Fruit fly (Drosophila melanogaster) whole organism, embryonic: ENCODE data around the gene CG3679.
A peak's percentile ranks its signal among the peaks of the same experiment; 100 is the strongest.

Experiments used
- C15 ChIP-seq: fragments of 200-800 bp; sonication (Bioruptor generic); IDR thresholded peaks from 3 replicates; pipeline ENCODE4 v1.3.6; 2022; ENCODE audit warnings: missing biosample characterization, missing genetic modification characterization
- CG10543 ChIP-seq: fragments of 200-800 bp; sonication (Bioruptor generic); optimal IDR thresholded peaks from 3 replicates; lab custom pipeline; 2017; ENCODE audit warnings: missing biosample characterization, mild to moderate bottlenecking, missing genetic modification characterization, moderate library complexity
- CG11696 ChIP-seq: fragments of 200-800 bp; sonication (Bioruptor generic); IDR thresholded peaks from 2 replicates; pipeline ENCODE4 v1.3.6; 2022; ENCODE audit warnings: missing biosample characterization, missing genetic modification characterization
- CG12104 ChIP-seq: fragments of 200-800 bp; sonication (Bioruptor generic); optimal IDR thresholded peaks from 3 replicates; lab custom pipeline; 2016; ENCODE audit warnings: missing biosample characterization, missing genetic modification characterization
- CG13424 ChIP-seq: fragments of 200-800 bp; sonication (Bioruptor generic); optimal IDR thresholded peaks from 2 replicates; lab custom pipeline; 2019; ENCODE audit warnings: missing biosample characterization, mild to moderate bottlenecking, missing genetic modification characterization, moderate library complexity
- CG13894 ChIP-seq: fragments of 200-800 bp; sonication (Bioruptor generic); optimal IDR thresholded peaks from 3 replicates; lab custom pipeline; 2018; ENCODE audit warnings: missing biosample characterization, mild to moderate bottlenecking, missing genetic modification characterization, moderate library complexity
- CG14014 ChIP-seq: fragments of 200-800 bp; sonication (Bioruptor generic); IDR thresholded peaks from 2 replicates; pipeline ENCODE4 v1.3.6; 2022; ENCODE audit warnings: missing biosample characterization, missing genetic modification characterization
- CG15696 ChIP-seq: fragments of 200-800 bp; sonication (Bioruptor generic); optimal IDR thresholded peaks from 2 replicates; lab custom pipeline; 2019; ENCODE audit warnings: missing biosample characterization, mild to moderate bottlenecking, missing genetic modification characterization, moderate library complexity
- CG1647 ChIP-seq: fragments of 200-800 bp; sonication (Bioruptor generic); optimal IDR thresholded peaks from 3 replicates; lab custom pipeline; 2016; ENCODE audit warnings: missing biosample characterization, missing genetic modification characterization
- CG16815 ChIP-seq: fragments of 200-800 bp; sonication (Bioruptor generic); optimal IDR thresholded peaks from 3 replicates; lab custom pipeline; 2017; ENCODE audit warnings: missing biosample characterization, mild to moderate bottlenecking, missing genetic modification characterization
- CG16863 ChIP-seq: fragments of 200-800 bp; sonication (Bioruptor generic); optimal IDR thresholded peaks from 3 replicates; lab custom pipeline; 2016; ENCODE audit warnings: missing biosample characterization, missing genetic modification characterization
- CG17328 ChIP-seq: fragments of 200-800 bp; sonication (Bioruptor generic); IDR thresholded peaks from 2 replicates; pipeline ENCODE4 v1.3.6; 2022; ENCODE audit warnings: missing biosample characterization, missing genetic modification characterization
- CG18262 ChIP-seq: fragments of 200-800 bp; optimal IDR thresholded peaks from 3 replicates; lab custom pipeline; 2019; ENCODE audit warnings: missing biosample characterization, mild to moderate bottlenecking, missing genetic modification characterization, moderate library complexity
- CG34224 ChIP-seq: fragments of 200-800 bp; sonication (Bioruptor generic); IDR thresholded peaks from 3 replicates; pipeline ENCODE4 v1.3.6; 2022; ENCODE audit warnings: missing biosample characterization, missing genetic modification characterization; ENCODE audit not compliant: partially characterized antibody
- CG5953 ChIP-seq: fragments of 200-800 bp; sonication (Bioruptor generic); IDR thresholded peaks from 2 replicates; pipeline ENCODE4 v1.3.6; 2022; ENCODE audit warnings: missing biosample characterization, missing genetic modification characterization
- CG8359 ChIP-seq: fragments of 200-800 bp; sonication (Bioruptor generic); optimal IDR thresholded peaks from 2 replicates; lab custom pipeline; 2017; ENCODE audit warnings: missing biosample characterization, mild to moderate bottlenecking, missing genetic modification characterization, borderline replicate concordance
- CG8478 ChIP-seq: fragments of >200 bp; optimal IDR thresholded peaks from 2 replicates; lab custom pipeline; 2018
- CG9215 ChIP-seq: fragments of 200-800 bp; sonication (Bioruptor generic); IDR thresholded peaks from 2 replicates; pipeline ENCODE4 v1.3.6; 2022; ENCODE audit warnings: missing biosample characterization, missing genetic modification characterization
- D19A ChIP-seq: fragments of 200-800 bp; optimal IDR thresholded peaks from 3 replicates; lab custom pipeline; 2019; ENCODE audit warnings: missing biosample characterization, mild to moderate bottlenecking, missing genetic modification characterization, moderate library complexity
- D19B ChIP-seq: fragments of 200-800 bp; sonication (Bioruptor generic); optimal IDR thresholded peaks from 2 replicates; lab custom pipeline; 2017; ENCODE audit warnings: missing biosample characterization, mild to moderate bottlenecking, missing genetic modification characterization
- Dll ChIP-seq: fragments of 200-800 bp; sonication (Bioruptor generic); IDR thresholded peaks from 4 replicates; pipeline ENCODE4 v1.3.6; 2022; ENCODE audit warnings: missing biosample characterization, missing genetic modification characterization; ENCODE audit not compliant: partially characterized antibody
- H2.0 ChIP-seq: fragments of 200-800 bp; sonication (Bioruptor generic); IDR thresholded peaks from 2 replicates; pipeline ENCODE4 v1.3.6; 2022; ENCODE audit warnings: missing biosample characterization, missing genetic modification characterization
- HHEX ChIP-seq: fragments of 200-800 bp; sonication (Bioruptor generic); optimal IDR thresholded peaks from 3 replicates; lab custom pipeline; 2017; ENCODE audit warnings: missing biosample characterization, mild to moderate bottlenecking, missing genetic modification characterization, missing genetic modification reagents
- HLH3B ChIP-seq: fragments of 200-800 bp; sonication (Bioruptor generic); IDR thresholded peaks from 2 replicates; pipeline ENCODE4 v1.3.6; 2022; ENCODE audit warnings: missing biosample characterization, missing genetic modification characterization
- Hr39 ChIP-seq: fragments of >200 bp; optimal IDR thresholded peaks from 2 replicates; lab custom pipeline; 2017
- Hr78 ChIP-seq, 2 experiments: fragments of 200-800 bp in 1 of 2; fragments of >200 bp in 1 of 2; sonication (Bioruptor generic) in 1 of 2; optimal IDR thresholded peaks; 2 replicates each; lab custom pipeline; 2017 to 2019; ENCODE audit warnings: missing biosample characterization in 2 of 2, missing genetic modification characterization in 2 of 2, mild to moderate bottlenecking in 1 of 2, moderate library complexity in 1 of 2
- MESR4 ChIP-seq: fragments of 200-800 bp; sonication (Bioruptor generic); optimal IDR thresholded peaks from 2 replicates; lab custom pipeline; 2018; ENCODE audit warnings: missing biosample characterization, mild to moderate bottlenecking, missing genetic modification characterization, moderate library complexity
- Mes4 ChIP-seq: fragments of 200-800 bp; sonication (Bioruptor generic); optimal IDR thresholded peaks from 2 replicates; lab custom pipeline; 2016; ENCODE audit warnings: missing biosample characterization, missing genetic modification characterization
- Opbp ChIP-seq: fragments of 200-800 bp; sonication (Bioruptor generic); IDR thresholded peaks from 3 replicates; pipeline ENCODE4 v1.3.6; 2022; ENCODE audit warnings: missing biosample characterization, missing genetic modification characterization; ENCODE audit not compliant: partially characterized antibody
- Rx ChIP-seq: fragments of 200-800 bp; sonication (Bioruptor generic); IDR thresholded peaks from 2 replicates; pipeline ENCODE4 v1.3.6; 2022; ENCODE audit warnings: missing biosample characterization, missing genetic modification characterization
- ap ChIP-seq: fragments of 200-800 bp; sonication (Bioruptor generic); IDR thresholded peaks from 2 replicates; pipeline ENCODE4 v1.3.6; 2022; ENCODE audit warnings: missing biosample characterization, missing genetic modification characterization
- bigmax ChIP-seq: fragments of 200-800 bp; sonication (Bioruptor generic); optimal IDR thresholded peaks from 2 replicates; lab custom pipeline; 2018; ENCODE audit warnings: missing biosample characterization, mild to moderate bottlenecking, missing genetic modification characterization
- cwo ChIP-seq: fragments of 200-800 bp; sonication (Bioruptor generic); optimal IDR thresholded peaks from 3 replicates; lab custom pipeline; 2017; ENCODE audit warnings: missing biosample characterization, missing genetic modification characterization, mild to moderate bottlenecking, moderate library complexity, missing genetic modification reagents
- ems ChIP-seq: fragments of 200-800 bp; sonication (Bioruptor generic); optimal IDR thresholded peaks from 3 replicates; lab custom pipeline; 2016; ENCODE audit warnings: missing biosample characterization, missing genetic modification characterization
- exex ChIP-seq: fragments of 200-800 bp; sonication (Bioruptor generic); optimal IDR thresholded peaks from 4 replicates; lab custom pipeline; 2018; ENCODE audit warnings: missing biosample characterization, mild to moderate bottlenecking, missing genetic modification characterization, moderate library complexity
- grn ChIP-seq: fragments of 200-800 bp; sonication (Bioruptor generic); optimal IDR thresholded peaks from 3 replicates; lab custom pipeline; 2017; ENCODE audit warnings: missing biosample characterization, missing genetic modification characterization
- gsb ChIP-seq: fragments of 200-800 bp; sonication (Bioruptor generic); IDR thresholded peaks from 2 replicates; pipeline ENCODE4 v1.3.6; 2022; ENCODE audit warnings: missing biosample characterization, missing genetic modification characterization
- gsb-n ChIP-seq: fragments of 200-800 bp; sonication (Bioruptor generic); optimal IDR thresholded peaks from 3 replicates; lab custom pipeline; 2018; ENCODE audit warnings: missing biosample characterization, mild to moderate bottlenecking, missing genetic modification characterization
- hb ChIP-seq: fragments of 200-800 bp; sonication (Bioruptor generic); IDR thresholded peaks from 3 replicates; pipeline ENCODE4 v1.3.6; 2022; ENCODE audit warnings: missing biosample characterization, missing genetic modification characterization; ENCODE audit not compliant: partially characterized antibody
- her ChIP-seq: fragments of 200-800 bp; sonication (Bioruptor generic); optimal IDR thresholded peaks from 2 replicates; lab custom pipeline; 2016; ENCODE audit warnings: missing biosample characterization, missing genetic modification characterization
- kay ChIP-seq: fragments of 200-800 bp; sonication (Bioruptor generic); optimal IDR thresholded peaks from 2 replicates; lab custom pipeline; 2016; ENCODE audit warnings: missing biosample characterization, missing genetic modification characterization
- luna ChIP-seq: fragments of 200-800 bp; sonication (Bioruptor generic); optimal IDR thresholded peaks from 2 replicates; lab custom pipeline; 2016; ENCODE audit warnings: missing biosample characterization, missing genetic modification characterization
- pan ChIP-seq, 4 experiments: fragments of >200 bp in 3 of 4; fragments of 200-800 bp in 1 of 4; sonication (Bioruptor generic) in 1 of 4; optimal IDR thresholded peaks in 3 of 4; IDR thresholded peaks in 1 of 4; 2 replicates each; pipeline versions ENCODE4 v1.3.6 to Lab custom; 2017 to 2022; ENCODE audit warnings: missing biosample characterization in 2 of 4, missing genetic modification characterization in 2 of 4, mixed read lengths in 1 of 4
- pnt ChIP-seq: fragments of 200-800 bp; sonication (Bioruptor generic); optimal IDR thresholded peaks from 3 replicates; lab custom pipeline; 2016; ENCODE audit warnings: missing biosample characterization, missing genetic modification characterization
- row ChIP-seq: fragments of 200-800 bp; sonication (Bioruptor generic); IDR thresholded peaks from 3 replicates; pipeline ENCODE4 v1.3.6; 2022; ENCODE audit warnings: missing biosample characterization, missing genetic modification characterization
- salm ChIP-seq: fragments of 200-800 bp; sonication (Bioruptor generic); optimal IDR thresholded peaks from 2 replicates; lab custom pipeline; 2018; ENCODE audit warnings: missing biosample characterization, mild to moderate bottlenecking, missing genetic modification characterization
- sima ChIP-seq: fragments of 200-800 bp; sonication (Bioruptor generic); optimal IDR thresholded peaks from 2 replicates; lab custom pipeline; 2016; ENCODE audit warnings: missing biosample characterization, missing genetic modification characterization
- sna ChIP-seq: fragments of 200-800 bp; sonication (Bioruptor generic); IDR thresholded peaks from 2 replicates; pipeline ENCODE4 v1.3.6; 2022; ENCODE audit warnings: missing biosample characterization, missing genetic modification characterization; ENCODE audit not compliant: partially characterized antibody
- sr ChIP-seq: fragments of 200-800 bp; sonication (Bioruptor generic); IDR thresholded peaks from 3 replicates; pipeline ENCODE4 v1.3.6; 2022; ENCODE audit warnings: missing biosample characterization, missing genetic modification characterization
- zen2 ChIP-seq: fragments of 200-800 bp; sonication (Bioruptor generic); IDR thresholded peaks from 3 replicates; pipeline ENCODE4 v1.3.6; 2022; ENCODE audit warnings: missing biosample characterization, missing genetic modification characterization; ENCODE audit not compliant: partially characterized antibody

Gene CG3679

DNA sequence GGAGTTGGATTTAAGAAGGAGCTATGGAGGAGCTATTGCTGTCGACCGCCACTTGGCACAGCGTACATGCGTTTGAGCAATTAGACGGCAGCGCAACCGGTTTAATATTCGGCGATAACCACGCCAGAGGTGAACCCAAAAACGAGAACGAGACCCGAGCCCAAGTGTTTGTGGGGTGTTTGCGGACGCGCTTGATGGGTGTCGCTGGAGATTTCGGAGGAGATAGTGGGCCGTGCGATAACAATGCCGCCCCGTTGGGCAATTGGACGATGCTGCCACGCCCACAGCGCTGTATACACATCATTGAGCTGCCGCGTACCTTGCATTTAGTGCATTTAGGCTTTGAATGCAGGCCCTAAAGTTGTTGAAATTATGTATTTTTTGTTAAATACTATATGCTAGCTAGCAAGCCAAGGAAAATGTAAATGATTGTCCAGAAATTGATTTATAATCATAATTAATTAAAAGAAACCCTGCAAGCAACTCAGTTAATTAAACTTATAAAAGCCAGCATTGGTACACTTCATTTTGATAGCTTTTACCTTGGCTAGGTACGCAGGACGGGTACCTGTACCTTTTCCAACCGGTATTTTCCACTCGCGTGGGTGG lies 4.7 kb downstream of the CG3679 start, which contains the start of gene Had1 (continued):
- no peak for TF ChIP-seq CG1647 (GFP tag; lab: Kevin White, UChicago)
- TF ChIP-seq Hr39 (lab: Kevin White, UChicago): no peak
- peak; percentile 16 for TF ChIP-seq cwo (GFP tag; lab: Kevin White, UChicago)
- no peak for TF ChIP-seq CG13424 (tag; lab: Kevin White, UChicago)
- TF ChIP-seq sima: no peak
- TF ChIP-seq H2.0: no peak
- no peak for TF ChIP-seq gsb (GFP tag; lab: Robert Waterston, UW)
- no peak for TF ChIP-seq CG9215
- TF ChIP-seq CG17328 (GFP tag; lab: Robert Waterston, UW): no peak
- no peak for TF ChIP-seq sr (GFP tag; lab: Robert Waterston, UW)
- TF ChIP-seq CG16863 (GFP tag; lab: Kevin White, UChicago): no peak
- peak in 1 of 2 experiments; percentile 75 for TF ChIP-seq Hr78 (GFP tag; optimal IDR thresholded peaks at IDR 0.05; lab: Kevin White, UChicago)
- no peak for TF ChIP-seq CG8478
- TF ChIP-seq CG34224 (GFP tag; lab: Robert Waterston, UW): no peak
- no peak for TF ChIP-seq HLH3B (GFP tag; lab: Robert Waterston, UW)
- TF ChIP-seq CG5953 (GFP tag; lab: Robert Waterston, UW): no peak
- peak; percentile 77 for TF ChIP-seq exex (tag; lab: Kevin White, UChicago)
- TF ChIP-seq pan (optimal IDR thresholded peaks at IDR 0.05; lab: Kevin White, UChicago): no peak
- peak in 1 of 2 experiments; percentile 16 for TF ChIP-seq pan (GFP tag; optimal IDR thresholded peaks at IDR 0.05 in 1 of 2, IDR thresholded peaks at IDR 0.05 in 1 of 2)
- TF ChIP-seq HHEX: no peak
- TF ChIP-seq D19A (tag; lab: Kevin White, UChicago): no peak
- TF ChIP-seq sna (GFP tag; lab: Robert Waterston, UW): no peak
- no peak for TF ChIP-seq CG13894
- no peak for TF ChIP-seq luna (GFP tag; lab: Kevin White, UChicago)
- no peak for TF ChIP-seq her (GFP tag; lab: Kevin White, UChicago)
- TF ChIP-seq CG8359 (GFP tag; lab: Kevin White, UChicago): no peak
- 0 out of 3 replicates have a peak, but pooled peaks have one; percentile 5 for TF ChIP-seq Opbp (GFP tag; lab: Robert Waterston, UW)
- TF ChIP-seq row: peak; percentile 34; the same call in 2 of the 3 replicates
- TF ChIP-seq gsb-n: no peak
- no peak for TF ChIP-seq Rx (GFP tag; lab: Robert Waterston, UW)
- no peak for TF ChIP-seq zen2 (GFP tag; lab: Robert Waterston, UW)
- no peak for TF ChIP-seq CG12104 (GFP tag; lab: Kevin White, UChicago)
- TF ChIP-seq CG10543 (GFP tag; lab: Kevin White, UChicago): peak; percentile 71
- peak; percentile 3 for TF ChIP-seq MESR4 (GFP tag; lab: Kevin White, UChicago)
- TF ChIP-seq kay (GFP tag; lab: Kevin White, UChicago): no peak
- no peak for TF ChIP-seq CG15696 (tag; lab: Kevin White, UChicago)
- no peak for TF ChIP-seq ap (GFP tag; lab: Robert Waterston, UW)
- no peak for TF ChIP-seq CG11696 (GFP tag; lab: Robert Waterston, UW)
- TF ChIP-seq CG16815: no peak
- TF ChIP-seq CG14014 (GFP tag; lab: Robert Waterston, UW): no peak
- TF ChIP-seq D19B (GFP tag; lab: Kevin White, UChicago): no peak
- peak; percentile 95 for TF ChIP-seq grn (GFP tag; lab: Kevin White, UChicago)
- no peak for TF ChIP-seq ems (GFP tag; lab: Kevin White, UChicago)
- no peak for TF ChIP-seq C15 (GFP tag; lab: Robert Waterston, UW)
- no peak for TF ChIP-seq Mes4 (GFP tag; lab: Kevin White, UChicago)
- no peak for TF ChIP-seq pnt (GFP tag; lab: Kevin White, UChicago)
- no peak for TF ChIP-seq salm (tag; lab: Kevin White, UChicago)
- TF ChIP-seq Dll (GFP tag; lab: Robert Waterston, UW): no peak
- TF ChIP-seq bigmax (GFP tag; lab: Kevin White, UChicago): no peak
- TF ChIP-seq hb (GFP tag; lab: Robert Waterston, UW): no peak
- TF ChIP-seq CG18262 (tag; lab: Kevin White, UChicago): peak; percentile 57
